Worm (Caenorhabditis elegans): Measurements from ENCODE around the gene nhr-227.
"Not testable (repeated sequence)": the region's sequence is repeated elsewhere in the genome, so short reads cannot be mapped to it uniquely, and the experiment has no call there.

The nhr-227 gene

DNA sequence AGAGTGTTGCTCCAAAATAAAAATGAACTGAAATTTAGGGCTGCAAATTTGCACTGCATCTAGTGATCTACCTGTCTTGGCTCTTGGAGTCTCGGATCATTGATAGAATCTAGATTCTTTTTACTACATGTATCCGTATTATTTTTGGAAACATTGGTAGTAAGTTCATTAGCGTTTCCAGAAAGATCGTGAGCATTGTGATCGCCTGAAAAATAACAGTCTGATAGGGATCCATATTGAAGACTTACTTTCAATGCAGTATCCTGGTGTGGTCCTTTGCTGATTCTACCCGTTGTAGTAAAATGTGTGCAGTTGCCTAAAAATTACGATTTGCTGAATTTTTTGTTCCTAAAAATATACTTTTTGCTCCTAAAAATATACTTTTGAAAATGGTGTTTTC, 21.2 kb downstream of the nhr-227 start:
- no peak for TF ChIP-seq bed-3 (GFP tag; optimal IDR thresholded peaks at IDR 0.05)

DNA sequence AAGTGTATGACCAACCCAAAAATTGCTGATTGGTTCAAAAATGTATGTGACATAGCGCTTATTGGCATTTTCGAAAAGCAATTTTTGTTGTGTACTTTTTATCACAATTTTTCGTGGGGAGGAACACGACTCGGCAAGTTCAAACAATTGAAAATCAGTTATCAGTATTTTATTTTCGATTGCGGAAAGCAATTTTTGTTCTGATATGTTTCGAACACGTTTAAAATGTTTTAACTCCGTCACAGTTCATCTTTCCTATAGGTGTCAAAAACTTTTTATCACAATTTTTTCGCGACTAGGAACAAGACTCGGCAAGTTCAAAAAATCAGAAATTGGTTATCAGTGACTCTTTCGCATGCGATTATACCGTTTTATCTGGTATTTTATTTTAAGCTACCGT, 23.0 kb downstream of the nhr-227 start:
- TF ChIP-seq snpc-4 (tag; optimal IDR thresholded peaks at IDR 0.05) (no peak), nhr-2 (tag; optimal IDR thresholded peaks at IDR 0.05) (no peak), nhr-28 (tag; optimal IDR thresholded peaks at IDR 0.05) (no peak)

DNA sequence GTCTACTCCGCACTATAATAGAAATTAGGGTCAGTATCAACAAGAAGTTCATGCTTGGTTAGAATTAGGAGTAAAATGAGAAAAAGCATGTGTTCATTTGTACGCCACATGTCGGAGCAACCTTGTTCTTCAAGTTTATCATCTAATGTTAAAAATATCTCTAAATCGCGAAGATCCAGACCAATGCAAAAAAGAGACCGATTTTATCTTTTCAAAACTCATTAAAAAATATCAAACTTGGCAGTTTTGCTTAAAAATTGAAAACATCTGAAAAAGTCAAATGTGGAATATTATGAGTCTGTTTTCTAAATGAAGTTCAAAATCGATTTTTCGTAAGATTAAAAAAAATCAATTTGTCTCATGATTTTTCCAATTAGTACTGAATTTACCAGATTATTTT, 35.8 kb downstream of the nhr-227 start, which contains the start of gene Y19D10B.6:
Gene Y19D10B.6, minus strand, starts transcription at position 101 of the 400 bp plus-strand sequence.
- TF ChIP-seq sptf-1 (tag; optimal IDR thresholded peaks at IDR 0.05); ces-1 (GFP tag; optimal IDR thresholded peaks at IDR 0.05); pha-4 (tag; optimal IDR thresholded peaks at IDR 0.05): not testable (repeated sequence)

DNA sequence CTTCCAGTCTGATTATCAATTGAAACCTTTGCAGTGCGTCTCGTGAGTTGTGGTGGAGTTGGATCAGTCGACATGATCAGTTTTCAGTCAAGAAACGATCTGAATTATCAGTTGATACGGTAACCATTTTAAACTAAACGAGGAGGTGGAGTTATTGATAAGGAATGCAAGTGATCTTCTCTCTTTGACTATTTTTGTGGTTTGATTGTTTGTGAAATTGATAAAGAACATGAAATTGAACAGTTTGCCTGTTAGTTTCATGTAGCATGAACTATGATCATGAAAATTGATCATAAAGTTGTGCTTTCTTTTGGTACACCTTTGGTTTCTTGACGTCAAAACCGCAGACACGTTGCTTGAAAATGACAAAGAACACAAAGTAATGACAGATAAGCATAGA, 37.2 kb downstream of the nhr-227 start, which contains the start of gene pud-1.2:
Gene pud-1.2, minus strand, starts transcription at position 101 of the 400 bp plus-strand sequence.
- TF ChIP-seq nhr-12 (tag; optimal IDR thresholded peaks at IDR 0.05); nhr-76 (tag; optimal IDR thresholded peaks at IDR 0.05); ceh-83 (GFP tag; optimal IDR thresholded peaks at IDR 0.05): not testable (repeated sequence)

DNA sequence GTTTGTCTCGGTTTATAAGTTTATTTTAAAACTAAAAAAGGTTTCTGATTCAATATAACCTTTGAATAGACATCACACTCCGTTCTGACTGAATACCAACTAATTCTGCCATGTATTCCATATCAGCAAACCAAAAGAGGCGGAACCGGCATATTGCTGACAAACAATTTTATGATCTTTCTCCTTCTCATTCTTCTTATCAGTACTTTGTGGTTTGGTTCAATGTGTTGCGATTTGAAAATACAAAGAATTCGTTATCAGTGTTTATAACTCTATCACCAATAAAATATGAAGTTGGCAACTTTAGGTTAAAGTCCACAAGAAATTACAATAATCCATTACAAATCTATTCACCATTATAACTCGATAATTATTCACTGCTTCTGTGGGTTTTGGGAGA, 39.0 kb downstream of the nhr-227 start:
- TF ChIP-seq ztf-11 (tag; optimal IDR thresholded peaks at IDR 0.05) (no peak), unc-39 (tag; optimal IDR thresholded peaks at IDR 0.05) (no peak), pha-4 (tag; optimal IDR thresholded peaks at IDR 0.05) (no peak), ceh-43 (GFP tag; optimal IDR thresholded peaks at IDR 0.05) (no peak), lin-13 (tag; optimal IDR thresholded peaks at IDR 0.05) (no peak), nhr-12 (tag; optimal IDR thresholded peaks at IDR 0.05) (no peak), ces-1 (GFP tag; optimal IDR thresholded peaks at IDR 0.05) (no peak), snpc-4 (tag; optimal IDR thresholded peaks at IDR 0.05) (no peak), sem-2 (GFP tag; optimal IDR thresholded peaks at IDR 0.05) (no peak), nhr-2 (tag; optimal IDR thresholded peaks at IDR 0.05) (no peak), nhr-76 (tag; optimal IDR thresholded peaks at IDR 0.05) (no peak), nhr-28 (tag; optimal IDR thresholded peaks at IDR 0.05) (no peak), elt-3 (tag; optimal IDR thresholded peaks at IDR 0.05) (no peak), drap-1 (GFP tag; optimal IDR thresholded peaks at IDR 0.05) (no peak), blmp-1 (tag; optimal IDR thresholded peaks at IDR 0.05) (no peak), cnd-1 (tag; optimal IDR thresholded peaks at IDR 0.05) (no peak), M03D4.4 (tag; optimal IDR thresholded peaks at IDR 0.05) (no peak), sptf-1 (tag; optimal IDR thresholded peaks at IDR 0.05) (no peak), nhr-237 (tag; optimal IDR thresholded peaks at IDR 0.05) (no peak), tbx-8 (GFP tag; optimal IDR thresholded peaks at IDR 0.05) (no peak)

DNA sequence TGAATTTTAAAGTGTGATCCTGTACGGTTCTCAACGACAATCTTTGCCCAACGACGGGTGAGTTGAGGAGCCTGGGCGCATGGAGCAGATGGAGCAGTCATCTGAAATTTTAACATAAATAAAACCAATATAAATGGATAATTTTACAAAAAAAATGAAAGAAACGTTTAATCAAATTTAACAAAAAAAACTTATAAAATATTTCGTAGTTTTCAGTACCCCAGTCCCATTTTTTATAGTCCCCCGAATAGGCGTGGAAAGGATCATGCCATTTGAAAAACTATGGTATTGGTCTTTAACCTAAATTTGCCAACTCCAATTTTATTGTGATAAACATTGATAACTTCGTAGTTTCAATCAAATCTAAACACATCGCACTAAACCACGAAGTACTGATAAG, 39.8 kb downstream of the nhr-227 start, which contains the start of gene pud-3:
Gene pud-3, minus strand, starts transcription at position 101 of the 400 bp plus-strand sequence.
- TF ChIP-seq lin-32 (GFP tag; optimal IDR thresholded peaks at IDR 0.05) (no peak), cnd-1 (tag; optimal IDR thresholded peaks at IDR 0.05) (no peak), ham-2 (GFP tag; optimal IDR thresholded peaks at IDR 0.05) (no peak), nhr-237 (tag; optimal IDR thresholded peaks at IDR 0.05) (no peak), blmp-1 (tag; optimal IDR thresholded peaks at IDR 0.05) (no peak), mab-5 (tag; optimal IDR thresholded peaks at IDR 0.05) (no peak), lin-13 (tag; optimal IDR thresholded peaks at IDR 0.05) (no peak), tbx-8 (GFP tag; optimal IDR thresholded peaks at IDR 0.05) (no peak), mls-2 (tag; optimal IDR thresholded peaks at IDR 0.05) (no peak), lsy-2 (tag; optimal IDR thresholded peaks at IDR 0.05) (no peak), elt-3 (tag; optimal IDR thresholded peaks at IDR 0.05) (no peak), snpc-4 (tag; optimal IDR thresholded peaks at IDR 0.05) (no peak), mep-1 (tag; optimal IDR thresholded peaks at IDR 0.05) (no peak)

DNA sequence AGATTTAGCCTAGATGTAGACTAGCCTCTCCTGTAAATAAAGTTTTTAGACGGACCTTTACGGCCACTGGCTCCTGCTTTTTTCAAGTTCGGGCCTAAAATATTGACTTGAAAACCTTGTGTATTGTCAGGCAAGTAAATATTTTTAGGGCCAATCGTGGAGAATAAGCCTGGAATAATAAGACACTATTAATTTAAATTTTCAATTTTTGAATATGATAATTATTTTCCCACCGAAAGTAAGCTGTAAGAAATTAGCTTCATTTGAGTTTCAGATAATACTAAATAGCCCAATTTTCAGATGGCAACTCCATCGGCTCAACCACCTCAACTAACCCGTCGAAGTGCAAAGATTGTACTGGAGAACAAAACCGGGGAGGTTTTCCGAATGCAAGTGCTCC, 41.1 kb downstream of the nhr-227 start, which contains the start of gene pud-4:
Gene pud-4, plus strand, starts transcription at position 301 of the 400 bp plus-strand sequence.
- no peak for TF ChIP-seq hlh-1 (tag; optimal IDR thresholded peaks at IDR 0.05)
- TF ChIP-seq drap-1 (GFP tag; optimal IDR thresholded peaks at IDR 0.05) = no peak
- TF ChIP-seq bed-3 (GFP tag; optimal IDR thresholded peaks at IDR 0.05) = no peak
- TF ChIP-seq lsy-2 (tag; optimal IDR thresholded peaks at IDR 0.05) = no peak
- no peak for TF ChIP-seq nhr-237 (tag; optimal IDR thresholded peaks at IDR 0.05)
- TF ChIP-seq ceh-43 (GFP tag; optimal IDR thresholded peaks at IDR 0.05) = no peak
- TF ChIP-seq zip-8 (tag; optimal IDR thresholded peaks at IDR 0.05) = no peak
- TF ChIP-seq mep-1 (tag; optimal IDR thresholded peaks at IDR 0.05) = no peak
- no peak for TF ChIP-seq lin-32 (GFP tag; optimal IDR thresholded peaks at IDR 0.05)
